Fruit fly (Drosophila melanogaster): ENCODE data around the gene mtd.

DNA sequence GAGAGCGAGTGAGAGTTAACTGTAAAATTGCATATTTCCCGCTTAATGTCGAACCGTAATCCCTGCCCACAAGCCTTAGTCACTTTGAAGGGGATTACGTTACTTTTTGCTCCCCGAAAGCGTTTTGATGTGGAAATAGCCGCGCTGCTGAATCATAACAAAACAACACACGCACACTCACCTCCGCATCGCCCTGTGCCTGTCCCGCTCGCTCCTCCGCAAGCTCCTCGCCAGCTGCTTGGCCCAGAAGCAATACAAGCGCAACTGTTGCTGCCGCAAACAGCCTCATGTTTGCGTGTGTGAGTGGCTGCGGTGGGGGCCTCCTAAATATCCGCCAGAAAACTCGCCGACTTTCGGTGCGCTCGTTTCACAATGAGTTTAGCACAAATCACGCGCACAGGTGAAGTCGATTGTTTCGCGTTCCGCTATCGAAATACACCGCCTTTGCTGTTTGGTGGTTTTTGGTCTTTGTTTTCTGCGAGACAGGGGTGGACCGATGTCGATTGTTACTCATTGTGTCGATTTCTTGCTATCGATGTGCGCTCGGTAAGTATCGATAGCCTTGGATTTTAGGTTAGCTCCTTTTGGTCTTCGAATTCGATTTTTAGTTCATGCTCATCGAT is 98.9 kb downstream of the mtd start, which contains the start of gene CtsF:
- TF ChIP-seq fd96Ca (GFP tag; IDR thresholded peaks at IDR 0.05), result no peak
- no peak for TF ChIP-seq rn (GFP tag; IDR thresholded peaks at IDR 0.05)

All from whole organism, pupa.